Fruit fly (Drosophila melanogaster) whole organism, embryonic: Measurements from ENCODE around the gene CG18557.

Experiments used
- B-H2 ChIP-seq: fragments of 200-800 bp; sonication (Bioruptor generic); optimal IDR thresholded peaks from 2 replicates; lab custom pipeline; 2018; ENCODE audit warnings: missing biosample characterization, mild to moderate bottlenecking, missing genetic modification characterization
- Bteb2 ChIP-seq: fragments of 200-800 bp; sonication (Bioruptor generic); optimal IDR thresholded peaks from 2 replicates; lab custom pipeline; 2016; ENCODE audit warnings: missing biosample characterization, missing genetic modification characterization
- CG10267 ChIP-seq: fragments of 200-800 bp; sonication (Bioruptor generic); optimal IDR thresholded peaks from 2 replicates; lab custom pipeline; 2018; ENCODE audit warnings: missing biosample characterization, mild to moderate bottlenecking, missing genetic modification characterization, moderate library complexity
- CG11398 ChIP-seq: fragments of 200-800 bp; sonication (Bioruptor generic); optimal IDR thresholded peaks from 2 replicates; lab custom pipeline; 2016; ENCODE audit warnings: missing biosample characterization, missing genetic modification characterization
- CG11504 ChIP-seq: fragments of 200-800 bp; sonication (Bioruptor generic); optimal IDR thresholded peaks from 3 replicates; lab custom pipeline; 2019; ENCODE audit warnings: missing biosample characterization, mild to moderate bottlenecking, missing genetic modification characterization, moderate library complexity
- CG12219 ChIP-seq: fragments of 200-800 bp; sonication (Bioruptor generic); optimal IDR thresholded peaks from 3 replicates; lab custom pipeline; 2018; ENCODE audit warnings: missing biosample characterization, mild to moderate bottlenecking, missing genetic modification characterization
- CG13296 ChIP-seq: fragments of 200-800 bp; sonication (Bioruptor generic); optimal IDR thresholded peaks from 3 replicates; lab custom pipeline; 2018; ENCODE audit warnings: missing biosample characterization, mild to moderate bottlenecking, missing genetic modification characterization
- CG13624 ChIP-seq: fragments of 200-800 bp; sonication (Bioruptor generic); optimal IDR thresholded peaks from 2 replicates; lab custom pipeline; 2016; ENCODE audit warnings: missing biosample characterization, missing genetic modification characterization
- CG13775 ChIP-seq: fragments of 200-800 bp; sonication (Bioruptor generic); optimal IDR thresholded peaks from 3 replicates; lab custom pipeline; 2017; ENCODE audit warnings: missing biosample characterization, mild to moderate bottlenecking, missing genetic modification characterization
- CG13894 ChIP-seq: fragments of 200-800 bp; sonication (Bioruptor generic); optimal IDR thresholded peaks from 3 replicates; lab custom pipeline; 2018; ENCODE audit warnings: missing biosample characterization, mild to moderate bottlenecking, missing genetic modification characterization, moderate library complexity
- CG16863 ChIP-seq: fragments of 200-800 bp; sonication (Bioruptor generic); optimal IDR thresholded peaks from 3 replicates; lab custom pipeline; 2016; ENCODE audit warnings: missing biosample characterization, missing genetic modification characterization
- CG17186 ChIP-seq: fragments of 200-800 bp; sonication (Bioruptor generic); optimal IDR thresholded peaks from 3 replicates; lab custom pipeline; 2017; ENCODE audit warnings: missing biosample characterization, missing genetic modification reagents, missing genetic modification characterization
- CG17385 ChIP-seq: fragments of 200-800 bp; sonication (Bioruptor generic); optimal IDR thresholded peaks from 3 replicates; lab custom pipeline; 2018; ENCODE audit warnings: missing biosample characterization, mild to moderate bottlenecking, missing genetic modification characterization
- CG1832 ChIP-seq: fragments of 200-800 bp; sonication (Bioruptor generic); optimal IDR thresholded peaks from 2 replicates; lab custom pipeline; 2017; ENCODE audit warnings: missing biosample characterization, mild to moderate bottlenecking, missing genetic modification characterization, inconsistent platforms
- CG18476 ChIP-seq: fragments of 200-800 bp; sonication (Bioruptor generic); optimal IDR thresholded peaks from 2 replicates; lab custom pipeline; 2016; ENCODE audit warnings: missing biosample characterization, mild to moderate bottlenecking, missing genetic modification characterization
- CG31388 ChIP-seq: fragments of 200-800 bp; sonication (Bioruptor generic); optimal IDR thresholded peaks from 2 replicates; lab custom pipeline; 2016; ENCODE audit warnings: missing biosample characterization, missing genetic modification characterization
- CG31441 ChIP-seq: fragments of 200-800 bp; sonication (Bioruptor generic); IDR thresholded peaks from 2 replicates; pipeline ENCODE4 v1.3.6; 2022; ENCODE audit warnings: missing biosample characterization, missing genetic modification characterization
- CG5180 ChIP-seq: fragments of 200-800 bp; sonication (Bioruptor generic); optimal IDR thresholded peaks from 3 replicates; lab custom pipeline; 2017; ENCODE audit warnings: missing biosample characterization, missing genetic modification characterization, mild to moderate bottlenecking, moderate library complexity, missing genetic modification reagents
- CG7928 ChIP-seq: fragments of 200-800 bp; sonication (Bioruptor generic); optimal IDR thresholded peaks from 2 replicates; lab custom pipeline; 2017; ENCODE audit warnings: missing biosample characterization, mild to moderate bottlenecking, missing genetic modification characterization
- CG8924 ChIP-seq: fragments of 200-800 bp; optimal IDR thresholded peaks from 3 replicates; lab custom pipeline; 2019; ENCODE audit warnings: missing biosample characterization, mild to moderate bottlenecking, missing genetic modification characterization, moderate library complexity
- CG9437 ChIP-seq: fragments of 200-800 bp; sonication (Bioruptor generic); optimal IDR thresholded peaks from 2 replicates; lab custom pipeline; 2018; ENCODE audit warnings: missing biosample characterization, mild to moderate bottlenecking, missing genetic modification characterization
- Camta ChIP-seq: fragments of 200-800 bp; sonication (Bioruptor generic); optimal IDR thresholded peaks from 2 replicates; lab custom pipeline; 2016; ENCODE audit warnings: missing biosample characterization, missing genetic modification characterization
- CkIIα-i1 ChIP-seq: fragments of 200-800 bp; sonication (Bioruptor generic); IDR thresholded peaks from 2 replicates; pipeline ENCODE4 v1.3.6; 2022; ENCODE audit warnings: missing biosample characterization, missing genetic modification characterization
- CrebB ChIP-seq: fragments of 200-800 bp; sonication (Bioruptor generic); optimal IDR thresholded peaks from 3 replicates; lab custom pipeline; 2018; ENCODE audit warnings: missing biosample characterization, mild to moderate bottlenecking, missing genetic modification characterization
- Dad ChIP-seq: fragments of 200-800 bp; sonication (Bioruptor generic); optimal IDR thresholded peaks from 3 replicates; lab custom pipeline; 2016; ENCODE audit warnings: missing biosample characterization, missing genetic modification characterization
- Doc2 ChIP-seq: fragments of 200-800 bp; sonication (Bioruptor generic); IDR thresholded peaks from 2 replicates; pipeline ENCODE4 v1.3.6; 2022; ENCODE audit warnings: missing biosample characterization, missing genetic modification characterization
- Gsc ChIP-seq: fragments of 200-800 bp; sonication (Bioruptor generic); IDR thresholded peaks from 2 replicates; pipeline ENCODE4 v1.3.6; 2022; ENCODE audit warnings: missing biosample characterization, missing genetic modification characterization
- H15 ChIP-seq: fragments of 200-800 bp; sonication (Bioruptor generic); IDR thresholded peaks from 3 replicates; pipeline ENCODE4 v1.3.6; 2022; ENCODE audit warnings: missing biosample characterization, missing genetic modification characterization
- Hmx ChIP-seq: fragments of 200-800 bp; sonication (Bioruptor generic); optimal IDR thresholded peaks from 2 replicates; lab custom pipeline; 2016; ENCODE audit warnings: missing biosample characterization, missing genetic modification characterization
- Lim3 ChIP-seq: fragments of 200-800 bp; sonication (Bioruptor generic); IDR thresholded peaks from 2 replicates; pipeline ENCODE4 v1.3.6; 2022; ENCODE audit warnings: missing biosample characterization, missing genetic modification characterization
- Myb ChIP-seq: fragments of 200-800 bp; sonication (Bioruptor generic); optimal IDR thresholded peaks from 2 replicates; lab custom pipeline; 2016; ENCODE audit warnings: missing biosample characterization, missing genetic modification characterization
- NFAT ChIP-seq: fragments of 200-800 bp; sonication (Bioruptor generic); IDR thresholded peaks from 2 replicates; pipeline ENCODE4 v1.3.6; 2022; ENCODE audit warnings: missing biosample characterization, missing genetic modification characterization
- ase ChIP-seq: fragments of 200-800 bp; sonication (Bioruptor generic); IDR thresholded peaks from 3 replicates; pipeline ENCODE4 v1.3.6; 2022; ENCODE audit warnings: missing biosample characterization, missing genetic modification characterization
- bigmax ChIP-seq: fragments of 200-800 bp; sonication (Bioruptor generic); optimal IDR thresholded peaks from 2 replicates; lab custom pipeline; 2018; ENCODE audit warnings: missing biosample characterization, mild to moderate bottlenecking, missing genetic modification characterization
- cad ChIP-seq: fragments of >200 bp; optimal IDR thresholded peaks from 2 replicates; lab custom pipeline; 2017; ENCODE audit warnings: missing biosample characterization, missing genetic modification characterization
- cas ChIP-seq: fragments of 200-800 bp; sonication (Bioruptor generic); IDR thresholded peaks from 2 replicates; pipeline ENCODE4 v1.3.6; 2022; ENCODE audit warnings: missing biosample characterization, missing genetic modification characterization
- crol ChIP-seq: fragments of 200-800 bp; sonication (Bioruptor generic); IDR thresholded peaks from 2 replicates; pipeline ENCODE4 v1.3.6; 2022; ENCODE audit warnings: missing biosample characterization, missing genetic modification characterization
- hth ChIP-seq: fragments of >200 bp; optimal IDR thresholded peaks from 2 replicates; lab custom pipeline; 2017; ENCODE audit warnings: inconsistent platforms
- lov ChIP-seq, 2 experiments: fragments of 200-800 bp in 1 of 2; fragments of >200 bp in 1 of 2; sonication (Bioruptor generic) in 1 of 2; IDR thresholded peaks in 1 of 2; optimal IDR thresholded peaks in 1 of 2; 2 replicates in 1 of 2; 3 replicates in 1 of 2; pipeline versions ENCODE4 v1.3.6 to Lab custom; 2017 to 2022; ENCODE audit warnings: missing biosample characterization in 1 of 2, missing genetic modification characterization in 1 of 2
- mirr ChIP-seq: fragments of 200-800 bp; sonication (Bioruptor generic); optimal IDR thresholded peaks from 3 replicates; lab custom pipeline; 2018; ENCODE audit warnings: missing biosample characterization, mild to moderate bottlenecking, missing genetic modification characterization
- ranshi ChIP-seq: fragments of 200-800 bp; sonication (Bioruptor generic); IDR thresholded peaks from 2 replicates; pipeline ENCODE4 v1.3.6; 2022; ENCODE audit warnings: missing biosample characterization, missing genetic modification characterization
- stc ChIP-seq: fragments of 200-800 bp; sonication (Bioruptor generic); IDR thresholded peaks from 2 replicates; pipeline ENCODE4 v1.3.6; 2022; ENCODE audit warnings: missing biosample characterization, missing genetic modification characterization
- tio ChIP-seq: fragments of 200-800 bp; sonication (Bioruptor generic); optimal IDR thresholded peaks from 2 replicates; lab custom pipeline; 2017; ENCODE audit warnings: missing biosample characterization, missing genetic modification characterization, inconsistent platforms
- ttk ChIP-seq: fragments of 200-800 bp; sonication (Bioruptor generic); IDR thresholded peaks from 2 replicates; pipeline ENCODE4 v2.1.2; 2022; ENCODE audit warnings: missing biosample characterization, missing genetic modification characterization
- tup ChIP-seq: fragments of 200-800 bp; sonication (Bioruptor generic); optimal IDR thresholded peaks from 2 replicates; lab custom pipeline; 2016; ENCODE audit warnings: missing biosample characterization, mild to moderate bottlenecking, missing genetic modification characterization, moderate library complexity
- unc-4 ChIP-seq: fragments of 200-800 bp; sonication (Bioruptor generic); IDR thresholded peaks from 2 replicates; pipeline ENCODE4 v1.3.6; 2022; ENCODE audit warnings: missing biosample characterization, missing genetic modification characterization; ENCODE audit not compliant: partially characterized antibody
- usp ChIP-seq: fragments of >200 bp; optimal IDR thresholded peaks from 2 replicates; lab custom pipeline; 2017; ENCODE audit warnings: missing biosample characterization, missing genetic modification characterization
- zen2 ChIP-seq: fragments of 200-800 bp; sonication (Bioruptor generic); IDR thresholded peaks from 3 replicates; pipeline ENCODE4 v1.3.6; 2022; ENCODE audit warnings: missing biosample characterization, missing genetic modification characterization; ENCODE audit not compliant: partially characterized antibody
- zf30C ChIP-seq: fragments of 200-800 bp; sonication (Bioruptor generic); optimal IDR thresholded peaks from 3 replicates; lab custom pipeline; 2018; ENCODE audit warnings: missing biosample characterization, mild to moderate bottlenecking, missing genetic modification characterization

Gene CG18557

DNA sequence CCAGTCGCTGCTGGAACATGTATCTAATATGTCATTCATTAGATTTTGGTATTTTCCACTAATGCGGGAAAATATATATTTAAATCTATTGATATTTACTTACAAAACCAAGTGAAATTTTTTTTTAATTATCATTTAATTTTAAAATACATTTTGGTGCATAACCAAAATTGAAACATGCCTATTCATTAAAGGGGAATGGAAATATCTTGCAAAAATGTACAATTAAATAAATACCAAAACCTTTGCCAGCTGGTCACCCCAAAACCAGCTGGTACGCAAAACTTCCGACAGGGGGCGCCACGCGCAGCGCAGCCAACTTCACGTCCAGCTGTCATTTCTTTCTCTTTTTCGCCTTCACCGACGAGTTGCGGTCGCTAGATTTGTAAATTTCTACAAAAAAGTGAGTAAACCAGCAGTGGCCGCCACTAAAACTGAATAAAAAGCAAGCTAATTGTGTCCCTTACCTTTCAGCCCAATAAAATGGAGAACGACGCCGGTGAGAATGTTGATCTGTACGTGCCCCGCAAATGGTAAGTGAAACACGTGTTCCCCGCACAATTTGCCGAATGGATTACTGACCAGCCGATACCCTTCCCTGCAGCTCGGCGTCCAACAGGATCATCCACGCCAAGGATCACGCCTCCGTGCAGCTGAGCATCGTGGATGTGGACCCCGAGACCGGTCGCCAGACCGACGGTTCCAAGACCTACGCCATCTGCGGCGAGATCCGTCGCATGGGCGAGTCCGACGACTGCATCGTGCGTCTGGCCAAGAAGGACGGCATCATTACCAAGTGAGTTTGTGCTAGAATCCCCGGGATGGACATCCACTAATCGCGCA lies 10.5 kb upstream of the CG18557 start, which contains the start of the genes CG3104 and RpS21 (continued):
- peak; percentile 87 for TF ChIP-seq CG17385 (GFP tag; lab: Kevin White, UChicago)
- TF ChIP-seq CG7928 (GFP tag; lab: Kevin White, UChicago): peak; percentile 68
- peak; percentile 63 for TF ChIP-seq tup (GFP tag; lab: Kevin White, UChicago)
- peak; percentile 73 for TF ChIP-seq CG13894 (tag; lab: Kevin White, UChicago)
- peak; percentile 76 for TF ChIP-seq CrebB (tag; lab: Kevin White, UChicago)
- peak; percentile 48 for TF ChIP-seq crol (GFP tag; lab: Robert Waterston, UW)
- peak; percentile 60 for TF ChIP-seq CG8924 (tag; lab: Kevin White, UChicago)
- TF ChIP-seq NFAT (GFP tag; lab: Robert Waterston, UW): peak; percentile 98
- peak; percentile 86 for TF ChIP-seq CG13624
- peak; percentile 75 for TF ChIP-seq CG31441 (GFP tag; lab: Robert Waterston, UW)
- peak; percentile 63 for TF ChIP-seq bigmax (GFP tag; lab: Kevin White, UChicago)
- no peak for TF ChIP-seq lov (optimal IDR thresholded peaks at IDR 0.05; lab: Kevin White, UChicago)
- TF ChIP-seq lov (GFP tag; IDR thresholded peaks at IDR 0.05; lab: Robert Waterston, UW): peak; percentile 94
- TF ChIP-seq CG10267 (tag; lab: Kevin White, UChicago): peak; percentile 81
- peak; percentile 83 for TF ChIP-seq CG16863 (GFP tag; lab: Kevin White, UChicago)
- peak; percentile 74 for TF ChIP-seq CG31388 (GFP tag; lab: Kevin White, UChicago)
- TF ChIP-seq Myb (GFP tag; lab: Kevin White, UChicago): peak; percentile 65
- peak; percentile 44 for TF ChIP-seq CG5180 (GFP tag; lab: Kevin White, UChicago)
- peak; percentile 74 for TF ChIP-seq tio (GFP tag; lab: Kevin White, UChicago)
- TF ChIP-seq cas (GFP tag; lab: Robert Waterston, UW): peak; percentile 61
- peak; percentile 85 for TF ChIP-seq ttk (GFP tag; lab: Robert Waterston, UW)
- TF ChIP-seq CG11398 (GFP tag; lab: Kevin White, UChicago): peak; percentile 73
- TF ChIP-seq stc: peak; percentile 51
- TF ChIP-seq usp (GFP tag; lab: Kevin White, UChicago): no peak
- TF ChIP-seq Dad (GFP tag; lab: Kevin White, UChicago): peak; percentile 77
- peak; percentile 84 for TF ChIP-seq CG13296 (GFP tag; lab: Kevin White, UChicago)
- TF ChIP-seq Bteb2 (GFP tag; lab: Kevin White, UChicago): peak; percentile 75
- peak; percentile 50 for TF ChIP-seq zf30C (GFP tag; lab: Kevin White, UChicago)
- TF ChIP-seq CG13775: peak; percentile 93
- no peak for TF ChIP-seq Hmx (GFP tag; lab: Kevin White, UChicago)
- TF ChIP-seq ranshi (GFP tag; lab: Robert Waterston, UW): peak; percentile 96
- TF ChIP-seq cad (GFP tag; lab: Kevin White, UChicago): no peak
- peak; percentile 79 for TF ChIP-seq CG11504 (tag; lab: Kevin White, UChicago)
- no peak for TF ChIP-seq unc-4 (GFP tag; lab: Robert Waterston, UW)
- TF ChIP-seq hth (lab: Kevin White, UChicago): no peak
- TF ChIP-seq CG17186 (GFP tag; lab: Kevin White, UChicago): peak; percentile 81
- TF ChIP-seq CG18476: peak; percentile 68
- TF ChIP-seq ase: peak; percentile 92
- no peak for TF ChIP-seq Gsc (GFP tag; lab: Robert Waterston, UW)
- TF ChIP-seq B-H2 (GFP tag; lab: Kevin White, UChicago): peak; percentile 96
- peak; percentile 88 for TF ChIP-seq Camta (GFP tag; lab: Kevin White, UChicago)
- no peak; the same call in 2 of the 3 replicates for TF ChIP-seq zen2
- peak; percentile 81 for TF ChIP-seq H15 (GFP tag; lab: Robert Waterston, UW)
- peak; percentile 58 for TF ChIP-seq CG9437 (GFP tag; lab: Kevin White, UChicago)
- 0 out of 2 replicates have a peak, but pooled peaks have one; percentile 39 for TF ChIP-seq CkIIα-i1 (GFP tag; lab: Robert Waterston, UW)
- peak; percentile 61 for TF ChIP-seq CG12219 (GFP tag; lab: Kevin White, UChicago)
- no peak for TF ChIP-seq CG1832 (GFP tag; lab: Kevin White, UChicago)
- TF ChIP-seq Doc2: no peak; the same call in none of the 2 replicates
- 0 out of 2 replicates have a peak, but pooled peaks have one; percentile 33 for TF ChIP-seq Lim3 (GFP tag; lab: Robert Waterston, UW)
- peak; percentile 89 for TF ChIP-seq mirr (GFP tag; lab: Kevin White, UChicago)
